Fruit fly (Drosophila melanogaster) whole organism, embryonic: ENCODE measurements around the gene CG15539.

ENCODE experiments used
- Aef1 ChIP-seq: fragments of 200-800 bp; sonication (Bioruptor generic); IDR thresholded peaks from 3 replicates; pipeline ENCODE4 v1.3.6; 2022; ENCODE audit warnings: missing biosample characterization, missing genetic modification characterization
- Atf-2 ChIP-seq: fragments of 200-800 bp; sonication (Bioruptor generic); optimal IDR thresholded peaks from 2 replicates; lab custom pipeline; 2016; ENCODE audit warnings: missing biosample characterization, missing genetic modification characterization
- B-H1 ChIP-seq: fragments of 200-800 bp; sonication (Bioruptor generic); IDR thresholded peaks from 3 replicates; pipeline ENCODE4 v1.3.6; 2022; ENCODE audit warnings: missing biosample characterization, missing genetic modification characterization
- CG10565 ChIP-seq: fragments of 200-800 bp; sonication (Bioruptor generic); optimal IDR thresholded peaks from 3 replicates; lab custom pipeline; 2016; ENCODE audit warnings: missing biosample characterization, mild to moderate bottlenecking, missing genetic modification characterization
- CG10979 ChIP-seq: fragments of 200-800 bp; sonication (Bioruptor generic); optimal IDR thresholded peaks from 2 replicates; lab custom pipeline; 2018; ENCODE audit warnings: missing biosample characterization, mild to moderate bottlenecking, missing genetic modification characterization, moderate library complexity
- CG11695 ChIP-seq: fragments of 200-800 bp; sonication (Bioruptor generic); IDR thresholded peaks from 3 replicates; pipeline ENCODE4 v1.3.6; 2022; ENCODE audit warnings: missing biosample characterization, missing genetic modification characterization
- CG12071 ChIP-seq: fragments of 200-800 bp; sonication (Bioruptor generic); optimal IDR thresholded peaks from 3 replicates; lab custom pipeline; 2018; ENCODE audit warnings: missing biosample characterization, mild to moderate bottlenecking, missing genetic modification characterization
- CG12104 ChIP-seq: fragments of 200-800 bp; sonication (Bioruptor generic); optimal IDR thresholded peaks from 3 replicates; lab custom pipeline; 2016; ENCODE audit warnings: missing biosample characterization, missing genetic modification characterization
- CG14710 ChIP-seq: fragments of 200-800 bp; sonication (Bioruptor generic); optimal IDR thresholded peaks from 3 replicates; lab custom pipeline; 2019; ENCODE audit warnings: missing biosample characterization, mild to moderate bottlenecking, missing genetic modification characterization, moderate library complexity
- CG18619 ChIP-seq: fragments of 200-800 bp; sonication (Bioruptor generic); optimal IDR thresholded peaks from 3 replicates; lab custom pipeline; 2017; ENCODE audit warnings: missing biosample characterization, mild to moderate bottlenecking, missing genetic modification characterization
- CG2678 ChIP-seq: fragments of 200-800 bp; sonication (Bioruptor generic); optimal IDR thresholded peaks from 3 replicates; lab custom pipeline; 2019; ENCODE audit warnings: missing biosample characterization, mild to moderate bottlenecking, missing genetic modification characterization, moderate library complexity
- CG30020 ChIP-seq: fragments of 200-800 bp; optimal IDR thresholded peaks from 2 replicates; lab custom pipeline; 2019; ENCODE audit warnings: missing biosample characterization, mild to moderate bottlenecking, missing genetic modification characterization, moderate library complexity
- CG3838 ChIP-seq: fragments of 200-800 bp; sonication (Bioruptor generic); optimal IDR thresholded peaks from 3 replicates; lab custom pipeline; 2016; ENCODE audit warnings: missing biosample characterization, missing genetic modification characterization
- CG6854 ChIP-seq: fragments of 200-800 bp; sonication (Bioruptor generic); optimal IDR thresholded peaks from 3 replicates; lab custom pipeline; 2017; ENCODE audit warnings: missing biosample characterization, mild to moderate bottlenecking, missing genetic modification characterization
- CG7839 ChIP-seq: fragments of 200-800 bp; sonication (Bioruptor generic); optimal IDR thresholded peaks from 3 replicates; lab custom pipeline; 2018; ENCODE audit warnings: missing biosample characterization, mild to moderate bottlenecking, missing genetic modification characterization, moderate library complexity
- CG7963 ChIP-seq: fragments of 200-800 bp; sonication (Bioruptor generic); IDR thresholded peaks from 3 replicates; pipeline ENCODE4 v1.3.6; 2022; ENCODE audit warnings: missing biosample characterization, missing genetic modification characterization; ENCODE audit not compliant: partially characterized antibody
- Dp ChIP-seq: fragments of 200-800 bp; sonication (Bioruptor generic); optimal IDR thresholded peaks from 2 replicates; lab custom pipeline; 2018; ENCODE audit warnings: missing biosample characterization, mild to moderate bottlenecking, missing genetic modification characterization, moderate library complexity
- Fer2 ChIP-seq: fragments of 200-800 bp; sonication (Bioruptor generic); optimal IDR thresholded peaks from 2 replicates; lab custom pipeline; 2018; ENCODE audit warnings: missing biosample characterization, mild to moderate bottlenecking, missing genetic modification characterization, moderate library complexity
- H15 ChIP-seq: fragments of 200-800 bp; sonication (Bioruptor generic); IDR thresholded peaks from 3 replicates; pipeline ENCODE4 v1.3.6; 2022; ENCODE audit warnings: missing biosample characterization, missing genetic modification characterization
- HLH54F ChIP-seq: fragments of 200-800 bp; sonication (Bioruptor generic); optimal IDR thresholded peaks from 3 replicates; lab custom pipeline; 2016; ENCODE audit warnings: missing biosample characterization, missing genetic modification characterization
- Hr51 ChIP-seq, 2 experiments: fragments of 200-800 bp; sonication (Bioruptor generic); optimal IDR thresholded peaks; 2 replicates in 1 of 2; 3 replicates in 1 of 2; lab custom pipeline; 2016 to 2018; ENCODE audit warnings: missing biosample characterization in 2 of 2, missing genetic modification characterization in 2 of 2, mild to moderate bottlenecking in 1 of 2, moderate library complexity in 1 of 2
- Mrtf ChIP-seq: fragments of 200-800 bp; sonication (Bioruptor generic); IDR thresholded peaks from 3 replicates; pipeline ENCODE4 v1.3.6; 2022; ENCODE audit warnings: missing biosample characterization, missing genetic modification characterization
- Nf-YC ChIP-seq: fragments of 200-800 bp; optimal IDR thresholded peaks from 3 replicates; lab custom pipeline; 2019; ENCODE audit warnings: missing biosample characterization, mild to moderate bottlenecking, missing genetic modification characterization, moderate library complexity
- Oli ChIP-seq: fragments of 200-800 bp; sonication (Bioruptor generic); optimal IDR thresholded peaks from 2 replicates; lab custom pipeline; 2018; ENCODE audit warnings: missing biosample characterization, mild to moderate bottlenecking, missing genetic modification characterization, moderate library complexity
- Ptx1 ChIP-seq: fragments of 200-800 bp; sonication (Bioruptor generic); IDR thresholded peaks from 2 replicates; pipeline ENCODE4 v1.3.6; 2022; ENCODE audit warnings: missing biosample characterization, missing genetic modification characterization
- Ravus ChIP-seq: fragments of 200-800 bp; sonication (Bioruptor generic); IDR thresholded peaks from 2 replicates; pipeline ENCODE4 v1.3.6; 2022; ENCODE audit warnings: missing biosample characterization, missing genetic modification characterization
- Six4 ChIP-seq: fragments of 200-800 bp; sonication (Bioruptor generic); optimal IDR thresholded peaks from 2 replicates; lab custom pipeline; 2016; ENCODE audit warnings: missing biosample characterization, missing genetic modification characterization
- Sox102F ChIP-seq: fragments of 200-800 bp; sonication (Bioruptor generic); optimal IDR thresholded peaks from 2 replicates; lab custom pipeline; 2018; ENCODE audit warnings: missing biosample characterization, mild to moderate bottlenecking, missing genetic modification characterization, moderate library complexity
- Sry-β ChIP-seq: fragments of 200-800 bp; sonication (Bioruptor generic); optimal IDR thresholded peaks from 2 replicates; lab custom pipeline; 2018; ENCODE audit warnings: missing biosample characterization, mild to moderate bottlenecking, missing genetic modification characterization, moderate library complexity
- cas ChIP-seq: fragments of 200-800 bp; sonication (Bioruptor generic); IDR thresholded peaks from 2 replicates; pipeline ENCODE4 v1.3.6; 2022; ENCODE audit warnings: missing biosample characterization, missing genetic modification characterization
- chm ChIP-seq: fragments of 200-800 bp; sonication (Bioruptor generic); IDR thresholded peaks from 2 replicates; pipeline ENCODE4 v1.3.6; 2022; ENCODE audit warnings: missing biosample characterization, missing genetic modification characterization
- crc ChIP-seq: fragments of 200-800 bp; sonication (Bioruptor generic); optimal IDR thresholded peaks from 2 replicates; lab custom pipeline; 2016; ENCODE audit warnings: missing biosample characterization, missing genetic modification characterization
- dan ChIP-seq: fragments of 200-800 bp; sonication (Bioruptor generic); IDR thresholded peaks from 2 replicates; pipeline ENCODE4 v1.3.6; 2022; ENCODE audit warnings: missing biosample characterization, missing genetic modification characterization
- dmrt11E ChIP-seq: fragments of 200-800 bp; sonication (Bioruptor generic); optimal IDR thresholded peaks from 3 replicates; lab custom pipeline; 2018; ENCODE audit warnings: missing biosample characterization, mild to moderate bottlenecking, missing genetic modification characterization, moderate library complexity
- dmrt99B ChIP-seq: fragments of 200-800 bp; sonication (Bioruptor generic); optimal IDR thresholded peaks from 2 replicates; lab custom pipeline; 2018; ENCODE audit warnings: missing biosample characterization, mild to moderate bottlenecking, missing genetic modification characterization, moderate library complexity
- ems ChIP-seq: fragments of 200-800 bp; sonication (Bioruptor generic); optimal IDR thresholded peaks from 3 replicates; lab custom pipeline; 2016; ENCODE audit warnings: missing biosample characterization, missing genetic modification characterization
- fd96Cb ChIP-seq: fragments of 200-800 bp; sonication (Bioruptor generic); optimal IDR thresholded peaks from 2 replicates; lab custom pipeline; 2018; ENCODE audit warnings: missing biosample characterization, mild to moderate bottlenecking, missing genetic modification characterization, moderate library complexity
- ftz-f1 ChIP-seq: fragments of 200-800 bp; sonication (Bioruptor generic); optimal IDR thresholded peaks from 2 replicates; lab custom pipeline; 2016; ENCODE audit warnings: missing biosample characterization, missing genetic modification characterization
- lab ChIP-seq: fragments of 200-800 bp; sonication (Bioruptor generic); optimal IDR thresholded peaks from 3 replicates; lab custom pipeline; 2017; ENCODE audit warnings: missing biosample characterization, missing genetic modification characterization, mild to moderate bottlenecking, moderate library complexity, missing genetic modification reagents
- mam ChIP-seq: fragments of 200-800 bp; sonication (Bioruptor generic); optimal IDR thresholded peaks from 3 replicates; lab custom pipeline; 2016; ENCODE audit warnings: missing biosample characterization, missing genetic modification characterization
- nmo ChIP-seq: fragments of 200-800 bp; sonication (Bioruptor generic); optimal IDR thresholded peaks from 2 replicates; lab custom pipeline; 2018; ENCODE audit warnings: missing biosample characterization, mild to moderate bottlenecking, missing genetic modification characterization, moderate library complexity
- otp ChIP-seq: fragments of 200-800 bp; sonication (Bioruptor generic); IDR thresholded peaks from 3 replicates; pipeline ENCODE4, ENCODE4 v1.3.6; 2022; ENCODE audit warnings: missing biosample characterization, missing genetic modification characterization
- peb ChIP-seq: fragments of 200-800 bp; sonication (Bioruptor generic); IDR thresholded peaks from 2 replicates; pipeline ENCODE4 v1.3.6; 2022; ENCODE audit warnings: missing biosample characterization, missing genetic modification characterization
- row ChIP-seq: fragments of 200-800 bp; sonication (Bioruptor generic); IDR thresholded peaks from 3 replicates; pipeline ENCODE4 v1.3.6; 2022; ENCODE audit warnings: missing biosample characterization, missing genetic modification characterization
- run ChIP-seq: fragments of 200-800 bp; sonication (Bioruptor generic); optimal IDR thresholded peaks from 3 replicates; lab custom pipeline; 2018; ENCODE audit warnings: missing biosample characterization, mild to moderate bottlenecking, missing genetic modification characterization
- salm ChIP-seq: fragments of 200-800 bp; sonication (Bioruptor generic); optimal IDR thresholded peaks from 2 replicates; lab custom pipeline; 2018; ENCODE audit warnings: missing biosample characterization, mild to moderate bottlenecking, missing genetic modification characterization
- sug ChIP-seq: fragments of 200-800 bp; optimal IDR thresholded peaks from 2 replicates; lab custom pipeline; 2019; ENCODE audit warnings: missing biosample characterization, mild to moderate bottlenecking, missing genetic modification characterization, moderate library complexity
- unpg ChIP-seq: fragments of 200-800 bp; sonication (Bioruptor generic); optimal IDR thresholded peaks from 3 replicates; lab custom pipeline; 2018; ENCODE audit warnings: missing biosample characterization, mild to moderate bottlenecking, missing genetic modification characterization, moderate library complexity
- usp ChIP-seq: fragments of >200 bp; optimal IDR thresholded peaks from 2 replicates; lab custom pipeline; 2017; ENCODE audit warnings: missing biosample characterization, missing genetic modification characterization
- wdn ChIP-seq: fragments of 200-800 bp; sonication (Bioruptor generic); IDR thresholded peaks from 2 replicates; pipeline ENCODE4 v1.3.6; 2022; ENCODE audit warnings: missing biosample characterization, missing genetic modification characterization
- yki ChIP-seq: fragments of >200 bp; optimal IDR thresholded peaks from 3 replicates; lab custom pipeline; 2018

Gene CG15539

dm6 chr3R:30531129-30531708 is 25.4 kb downstream of the CG15539 start:
- TF ChIP-seq Fer2 (tag; lab: Kevin White, UChicago) (no peak), Sox102F (peak; percentile 46), salm (tag; lab: Kevin White, UChicago) (no peak), crc (GFP tag; lab: Kevin White, UChicago) (no peak), CG6854 (no peak), Six4 (GFP tag; lab: Kevin White, UChicago) (no peak), Dp (GFP tag; lab: Kevin White, UChicago) (no peak), Ravus (no peak), mam (GFP tag; lab: Kevin White, UChicago) (no peak), CG10565 (no peak), unpg (GFP tag; lab: Kevin White, UChicago) (no peak), wdn (GFP tag; lab: Robert Waterston, UW) (no peak), Atf-2 (GFP tag; lab: Kevin White, UChicago) (no peak), CG11695 (GFP tag; lab: Robert Waterston, UW) (0 out of 3 replicates have a peak, but pooled peaks have one; percentile 12), fd96Cb (tag; lab: Kevin White, UChicago) (peak; percentile 27), chm (GFP tag; lab: Robert Waterston, UW) (no peak), CG2678 (tag; lab: Kevin White, UChicago) (peak; percentile 47), sug (tag; lab: Kevin White, UChicago) (no peak), CG10979 (tag; lab: Kevin White, UChicago) (peak; percentile 18), ems (GFP tag; lab: Kevin White, UChicago) (no peak), Oli (tag; lab: Kevin White, UChicago) (peak; percentile 10), CG18619 (no peak), B-H1 (GFP tag; lab: Robert Waterston, UW) (no peak), CG7963 (GFP tag; lab: Robert Waterston, UW) (no peak), Nf-YC (tag; lab: Kevin White, UChicago) (no peak), dmrt11E (tag; lab: Kevin White, UChicago) (peak; percentile 6), Ptx1 (GFP tag; lab: Robert Waterston, UW) (0 out of 2 replicates have a peak, but pooled peaks have one; percentile 28), Aef1 (no peak), CG3838 (no peak), peb (GFP tag; lab: Robert Waterston, UW) (no peak), Hr51 (GFP tag; optimal IDR thresholded peaks at IDR 0.05; lab: Kevin White, UChicago) (peak in 1 of 2 experiments; percentile 39), nmo (peak; percentile 32), lab (GFP tag; lab: Kevin White, UChicago) (no peak), yki (lab: Kevin White, UChicago) (no peak), otp (GFP tag; lab: Robert Waterston, UW) (no peak), HLH54F (GFP tag; lab: Kevin White, UChicago) (no peak), Sry-β (GFP tag; lab: Kevin White, UChicago) (no peak), row (GFP tag; lab: Robert Waterston, UW) (peak; percentile 59), usp (no peak), run (tag; lab: Kevin White, UChicago) (peak; percentile 17), Mrtf (no peak), CG12104 (GFP tag; lab: Kevin White, UChicago) (no peak), dmrt99B (peak; percentile 50), CG7839 (peak; percentile 23), dan (GFP tag; lab: Robert Waterston, UW) (no peak), CG14710 (peak; percentile 6), ftz-f1 (GFP tag; lab: Kevin White, UChicago) (no peak), CG12071 (GFP tag; lab: Kevin White, UChicago) (no peak), H15 (GFP tag; lab: Robert Waterston, UW) (no peak), cas (GFP tag; lab: Robert Waterston, UW) (no peak), CG30020 (tag; lab: Kevin White, UChicago) (no peak)
